Fruit fly (Drosophila melanogaster): Measurements from ENCODE around the gene p115.

DNA sequence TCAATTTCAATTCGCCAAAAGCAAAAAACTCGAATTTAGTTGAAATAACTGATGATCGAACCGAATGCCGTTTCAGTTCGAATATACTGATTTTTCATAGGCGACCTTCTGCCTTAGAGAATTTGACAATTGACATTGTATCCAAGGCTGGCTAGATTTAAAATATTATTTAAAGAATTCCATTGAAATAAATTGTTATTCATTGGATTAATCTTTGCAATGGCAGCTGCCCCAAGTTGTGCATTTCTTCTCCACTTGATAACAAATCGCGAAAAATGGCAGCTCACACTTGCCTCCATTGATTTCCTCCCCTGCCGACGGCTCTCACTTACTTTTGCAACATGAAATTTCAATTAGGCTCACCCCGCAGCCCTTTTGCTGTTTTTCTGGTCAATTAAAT is 39.7 kb upstream of the p115 start, which contains the start of gene CG10920:
- TF ChIP-seq CTCF (optimal IDR thresholded peaks at IDR 0.05) (no peak), CG8478 (optimal IDR thresholded peaks at IDR 0.05) (no peak)
